Worm (Caenorhabditis elegans) whole organism, L4 larva: Measurements from ENCODE around the gene abce-1.

Source experiments
- ceh-82 ChIP-seq: sonication (generic microtip); optimal IDR thresholded peaks from 2 replicates; lab custom pipeline; 2017; ENCODE audit warnings: missing biosample characterization, missing genetic modification characterization
- fkh-10 ChIP-seq: fragments of 150-350 bp; optimal IDR thresholded peaks from 2 replicates; lab custom pipeline; 2014; ENCODE audit warnings: missing biosample characterization, missing genetic modification reagents, missing genetic modification characterization
- jun-1 ChIP-seq: fragments of 150-350 bp; optimal IDR thresholded peaks from 2 replicates; lab custom pipeline; 2014; ENCODE audit warnings: missing biosample characterization, missing genetic modification reagents, missing genetic modification characterization
- lin-13 ChIP-seq: fragments of 150-350 bp; optimal IDR thresholded peaks from 2 replicates; lab custom pipeline; 2014; ENCODE audit warnings: missing biosample characterization, missing genetic modification reagents, missing genetic modification characterization
- lsy-2 ChIP-seq, 2 experiments: fragments of 150-350 bp in 1 of 2; sonication (generic microtip) in 1 of 2; optimal IDR thresholded peaks; 2 replicates each; lab custom pipeline; 2014 to 2017; ENCODE audit warnings: missing biosample characterization in 2 of 2, missing genetic modification characterization in 2 of 2
- mep-1 ChIP-seq: fragments of 150-350 bp; sonication (generic microtip); optimal IDR thresholded peaks from 3 replicates; lab custom pipeline; 2014; ENCODE audit warnings: missing biosample characterization, missing genetic modification characterization
- pha-4 ChIP-seq, 2 experiments: fragments of 150-350 bp in 1 of 2; fragments of 200-800 bp in 1 of 2; sonication (Bioruptor generic) in 1 of 2; IDR thresholded peaks in 1 of 2; optimal IDR thresholded peaks in 1 of 2; 2 replicates each; pipeline versions ENCODE4 v1.3.6 to Lab custom; 2014 to 2022; ENCODE audit warnings: missing genetic modification characterization in 2 of 2, missing genetic modification reagents in 2 of 2, missing biosample characterization in 1 of 2, missing compliant biosample characterization in 1 of 2
- php-3 ChIP-seq: fragments of 200-800 bp; sonication (Bioruptor generic); IDR thresholded peaks from 2 replicates; pipeline ENCODE4 v1.3.6; 2022; ENCODE audit warnings: missing genetic modification reagents, missing genetic modification characterization, missing compliant biosample characterization
- snpc-4 ChIP-seq: fragments of 150-350 bp; optimal IDR thresholded peaks from 2 replicates; lab custom pipeline; 2014; ENCODE audit warnings: missing biosample characterization, missing genetic modification characterization
- spr-3 ChIP-seq: fragments of 200-800 bp; sonication (Bioruptor generic); optimal IDR thresholded peaks from 2 replicates; lab custom pipeline; 2018; ENCODE audit warnings: mild to moderate bottlenecking, missing genetic modification characterization, missing compliant biosample characterization
- unc-62 ChIP-seq, 3 experiments: fragments of 150-350 bp in 1 of 3; sonication (generic microtip); optimal IDR thresholded peaks in 2 of 3; peaks in 1 of 3; 1 replicate in 1 of 3; 2 replicates in 2 of 3; lab custom pipeline; 2014 to 2017; ENCODE audit warnings: missing biosample characterization in 3 of 3, missing genetic modification characterization in 3 of 3, missing genetic modification reagents in 3 of 3, missing genotype in 1 of 3
- zip-2 ChIP-seq: fragments of 150-350 bp; optimal IDR thresholded peaks from 2 replicates; lab custom pipeline; 2014; ENCODE audit warnings: missing biosample characterization, missing genetic modification characterization
- ztf-11 ChIP-seq: fragments of 150-350 bp; optimal IDR thresholded peaks from 2 replicates; lab custom pipeline; 2014; ENCODE audit warnings: missing biosample characterization, missing genetic modification characterization

ce11 chrIII:13173687-13174086 is 20.1 kb downstream of the abce-1 start:
- no peak for TF ChIP-seq fkh-10 (GFP tag; lab: Kevin White, UChicago)
- TF ChIP-seq ceh-82 (tag; lab: Kevin White, UChicago) = no peak
- no peak for TF ChIP-seq pha-4 (GFP tag; IDR thresholded peaks at IDR 0.05; lab: Robert Waterston, UW)
- TF ChIP-seq pha-4 (tag; optimal IDR thresholded peaks at IDR 0.05; lab: Kevin White, UChicago) = no peak
- TF ChIP-seq snpc-4 = no peak
- TF ChIP-seq lsy-2 (tag; optimal IDR thresholded peaks at IDR 0.05; lab: Kevin White, UChicago) = no peak
- TF ChIP-seq mep-1 (tag; lab: Kevin White, UChicago) = no peak
- TF ChIP-seq unc-62 (GFP tag; optimal IDR thresholded peaks at IDR 0.05 in 1 of 2; lab: Kevin White, UChicago) = no peak
- TF ChIP-seq unc-62 (tag; optimal IDR thresholded peaks at IDR 0.05; lab: Kevin White, UChicago) = no peak
- no peak for TF ChIP-seq zip-2
- no peak for TF ChIP-seq ztf-11
- no peak for TF ChIP-seq jun-1 (tag; lab: Kevin White, UChicago)
- TF ChIP-seq spr-3 (GFP tag; lab: Kevin White, UChicago) = no peak
- no peak for TF ChIP-seq php-3 (GFP tag; lab: Robert Waterston, UW)
- TF ChIP-seq lin-13 (GFP tag; lab: Kevin White, UChicago) = no peak
